Fruit fly (Drosophila melanogaster): ENCODE results near the gene SsRbeta.

DNA sequence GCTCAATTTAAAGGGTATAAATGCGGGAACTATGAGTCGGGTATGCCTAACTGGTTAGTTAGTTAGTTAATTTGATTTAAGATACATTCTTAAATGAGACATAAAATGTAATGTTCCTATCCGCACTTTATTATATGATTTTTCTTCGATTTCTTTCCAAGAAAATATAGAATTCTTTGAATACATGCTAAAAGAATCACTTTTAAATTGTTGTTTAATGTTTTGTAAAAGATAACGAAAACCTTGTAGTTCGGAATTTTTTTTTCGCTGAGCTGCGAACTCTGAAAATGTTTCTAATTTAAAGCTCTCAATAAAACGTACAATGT lies 30.6 kb downstream of the SsRbeta start:
- no peak for TF ChIP-seq CG8478 (optimal IDR thresholded peaks at IDR 0.05)
- no peak for TF ChIP-seq psq (optimal IDR thresholded peaks at IDR 0.05)

Data from whole organism.